Fruit fly (Drosophila melanogaster): ENCODE results near the gene MED27.

The MED27 gene

DNA sequence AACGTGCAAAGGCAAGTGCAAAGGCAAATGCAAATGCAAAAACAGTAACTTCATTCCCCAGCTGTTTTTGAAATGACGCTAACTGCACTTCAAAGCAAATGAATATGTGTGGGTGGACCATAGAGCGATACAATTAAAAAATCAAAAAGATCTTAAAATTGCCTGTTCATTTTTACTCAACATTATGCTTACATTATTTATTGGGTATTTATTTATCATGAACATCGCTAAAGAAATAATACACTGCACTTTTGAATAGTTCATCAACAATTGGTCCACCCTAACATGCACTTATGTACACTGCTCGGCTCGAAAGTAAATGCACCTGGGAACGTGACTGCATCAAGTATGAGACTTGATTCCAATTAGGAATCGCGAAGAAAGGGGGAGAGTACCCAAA, 39.5 kb downstream of the MED27 start (continued):
- TF ChIP-seq CG32006 (GFP tag; optimal IDR thresholded peaks at IDR 0.05) (peak; percentile 79), dsx (GFP tag; optimal IDR thresholded peaks at IDR 0.05; ENCODE audit: poor library complexity, severe bottlenecking) (no peak), cyc (GFP tag; optimal IDR thresholded peaks at IDR 0.05) (peak; percentile 25), Ets21C (GFP tag; optimal IDR thresholded peaks at IDR 0.05) (no peak), Eip78C (GFP tag) (peak; percentile 80), Hr38 (GFP tag; optimal IDR thresholded peaks at IDR 0.05) (no peak), lz (GFP tag; optimal IDR thresholded peaks at IDR 0.05) (peak; percentile 17), topi (GFP tag; optimal IDR thresholded peaks at IDR 0.05) (peak; percentile 41), salr (GFP tag; optimal IDR thresholded peaks at IDR 0.05) (peak; percentile 22 to 50), CG4318 (GFP tag; optimal IDR thresholded peaks at IDR 0.05) (peak; percentile 61), CG9139 (GFP tag; optimal IDR thresholded peaks at IDR 0.05) (no peak), CG3032 (tag; optimal IDR thresholded peaks at IDR 0.05) (peak; percentile 2), CG6792 (GFP tag; optimal IDR thresholded peaks at IDR 0.05) (peak; percentile 6), esn (GFP tag; optimal IDR thresholded peaks at IDR 0.05) (peak; percentile 37), Sox14 (GFP tag; optimal IDR thresholded peaks at IDR 0.05) (peak; percentile 55), CG11294 (GFP tag; IDR thresholded peaks at IDR 0.05) (0 out of 2 replicates have a peak, but pooled peaks have one; percentile 53), ss (GFP tag; optimal IDR thresholded peaks at IDR 0.05) (no peak), CG6163 (GFP tag; IDR thresholded peaks at IDR 0.05) (peak; percentile 80), CG3919 (GFP tag; optimal IDR thresholded peaks at IDR 0.05) (peak; percentile 60), net (GFP tag; optimal IDR thresholded peaks at IDR 0.05) (peak; percentile 53), CG31627 (GFP tag; optimal IDR thresholded peaks at IDR 0.05) (peak; percentile 12), CG34406 (GFP tag; optimal IDR thresholded peaks at IDR 0.05) (peak; percentile 34), Lpt (GFP tag; optimal IDR thresholded peaks at IDR 0.05) (peak; percentile 69), Sox15 (GFP tag; optimal IDR thresholded peaks at IDR 0.05) (no peak), Ets96B (tag; optimal IDR thresholded peaks at IDR 0.05) (peak; percentile 53), CG11762 (GFP tag; optimal IDR thresholded peaks at IDR 0.05; ENCODE audit: insufficient read depth) (peak; percentile 38), CG10631 (GFP tag; optimal IDR thresholded peaks at IDR 0.05) (peak; percentile 28), CG8319 (GFP tag; optimal IDR thresholded peaks at IDR 0.05) (no peak), fkh (GFP tag; optimal IDR thresholded peaks at IDR 0.05) (no peak), vri (GFP tag; optimal IDR thresholded peaks at IDR 0.05) (no peak), Blimp-1 (GFP tag; optimal IDR thresholded peaks at IDR 0.05) (no peak), CG1621 (tag; optimal IDR thresholded peaks at IDR 0.05) (peak; percentile 10), CG6808 (GFP tag; optimal IDR thresholded peaks at IDR 0.05) (peak; percentile 5), Sox102F (GFP tag; optimal IDR thresholded peaks at IDR 0.05) (peak; percentile 39), Eip75B (GFP tag; optimal IDR thresholded peaks at IDR 0.05) (peak; percentile 52), fd85E (GFP tag; optimal IDR thresholded peaks at IDR 0.05) (no peak), Gug (GFP tag; IDR thresholded peaks at IDR 0.05) (peak; percentile 64), CG15336 (GFP tag; IDR thresholded peaks at IDR 0.05) (peak; percentile 90), CG11902 (GFP tag; optimal IDR thresholded peaks at IDR 0.05) (no peak)

DNA sequence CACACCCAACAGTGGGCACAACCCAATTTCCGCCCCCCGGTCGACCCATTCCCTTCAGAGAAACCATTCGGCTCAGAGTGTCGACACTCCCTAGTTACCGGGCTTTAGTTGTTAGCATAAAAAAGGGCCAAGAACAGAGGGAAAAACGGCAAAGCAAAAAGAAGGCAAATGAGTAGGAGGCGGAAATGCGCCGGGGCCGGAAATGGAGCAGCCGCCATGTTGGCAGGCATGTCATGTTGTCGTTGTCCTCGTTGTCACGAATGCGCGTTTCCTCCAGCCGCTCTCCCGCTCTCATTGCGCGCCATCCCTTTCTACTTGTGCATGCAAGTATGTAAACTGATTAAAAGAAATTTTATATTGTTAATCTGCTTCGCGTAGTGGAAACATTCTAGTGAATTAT, 41.4 kb downstream of the MED27 start:
- TF ChIP-seq Smox (GFP tag; optimal IDR thresholded peaks at IDR 0.05) (no peak), CG3919 (GFP tag; optimal IDR thresholded peaks at IDR 0.05) (peak; percentile 10), Hr38 (GFP tag; optimal IDR thresholded peaks at IDR 0.05) (no peak), CG11762 (GFP tag; optimal IDR thresholded peaks at IDR 0.05; ENCODE audit: insufficient read depth) (no peak), svp (GFP tag) (peak; percentile 20), CG9139 (GFP tag; optimal IDR thresholded peaks at IDR 0.05) (peak; percentile 15), pdm3 (GFP tag; optimal IDR thresholded peaks at IDR 0.05) (no peak), ss (GFP tag; optimal IDR thresholded peaks at IDR 0.05) (peak; percentile 17 to 39), Eip78C (GFP tag) (peak; percentile 73), CG6163 (GFP tag; IDR thresholded peaks at IDR 0.05) (no peak)
